Fruit fly (Drosophila melanogaster): ENCODE measurements around the gene CG42354.

dm6 chrX:16150560-16150959 lies 45.8 kb upstream of the CG42354 start:
- TF ChIP-seq psq (optimal IDR thresholded peaks at IDR 0.05) (no peak), Myc (optimal IDR thresholded peaks at IDR 0.05) (no peak), insv (optimal IDR thresholded peaks at IDR 0.05) (no peak), h (optimal IDR thresholded peaks at IDR 0.05) (no peak), ttk (optimal IDR thresholded peaks at IDR 0.05) (no peak), Sin3A (optimal IDR thresholded peaks at IDR 0.05) (no peak)

All from Kc167 (cell line).